ENCODE assay signal across 1 fruit fly cellular context in the genomic region with DNA sequence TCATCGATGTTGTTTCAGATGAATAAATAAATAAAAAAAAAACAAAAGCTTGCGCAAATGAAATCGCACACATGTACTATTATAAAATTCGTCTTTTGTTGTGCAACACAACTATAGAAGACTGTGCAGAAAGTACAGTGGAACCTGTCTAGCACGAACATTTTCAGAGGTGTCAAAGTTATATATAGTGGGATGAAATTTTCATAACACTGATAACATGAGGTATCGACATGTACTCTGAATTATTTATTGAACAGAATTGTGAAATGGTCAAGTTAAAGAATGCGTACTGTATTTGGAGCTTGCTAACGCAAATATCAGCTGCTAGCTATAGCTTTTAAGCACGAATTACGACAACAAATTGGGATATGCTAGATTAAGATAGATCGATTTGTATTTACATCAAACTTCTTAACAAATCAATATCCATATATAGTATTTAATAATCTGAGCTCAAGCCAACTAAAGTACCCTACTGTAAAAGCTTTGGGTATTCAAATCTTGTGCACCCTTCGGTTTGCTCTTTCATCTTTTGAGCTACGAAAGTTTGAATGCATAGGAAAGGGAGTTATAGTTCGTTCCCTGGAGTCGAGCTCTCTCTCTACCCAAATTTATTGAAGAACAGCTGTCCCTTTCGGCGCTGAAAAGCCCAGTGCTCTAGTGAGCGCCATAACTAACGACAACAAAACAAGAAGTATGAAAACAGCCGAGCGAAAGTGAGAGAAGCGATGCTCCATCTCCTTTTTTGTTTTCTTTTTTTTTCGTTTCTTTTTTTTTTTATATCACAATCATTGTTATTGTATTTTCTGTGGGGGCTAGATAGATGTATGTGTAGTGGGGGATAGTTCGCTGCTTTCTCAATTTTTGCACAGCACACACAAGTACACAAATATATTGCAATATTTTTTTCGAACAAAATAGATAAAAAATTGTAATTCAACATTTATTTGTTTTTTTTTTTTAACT.
TF ChIP-seq lines count a peak whose summit lies in the region.

No protein-coding gene starts in this region.

TF ChIP-seq in whole organism, embryonic, 481 proteins besides CTCF, POLR2A, EP300 and RAD21 (continued from another document):
- peak; percentile 87 for TF ChIP-seq fu2 (GFP tag; optimal IDR thresholded peaks at IDR 0.05; lab: Kevin White, UChicago)
- no peak for TF ChIP-seq Doc3 (GFP tag; IDR thresholded peaks at IDR 0.05; lab: Robert Waterston, UW; ENCODE audit: partially characterized antibody)
- no peak for TF ChIP-seq inv (GFP tag; IDR thresholded peaks at IDR 0.05; lab: Robert Waterston, UW; ENCODE audit: partially characterized antibody)
- TF ChIP-seq gt (GFP tag; IDR thresholded peaks at IDR 0.05; lab: Robert Waterston, UW): no peak; the same call in 1 of the 2 replicates
- peak; percentile 82 for TF ChIP-seq CHES-1-like (GFP tag; optimal IDR thresholded peaks at IDR 0.05; lab: Kevin White, UChicago)
- TF ChIP-seq CG3065 (GFP tag; optimal IDR thresholded peaks at IDR 0.05; lab: Kevin White, UChicago): peak; percentile 62
- TF ChIP-seq tio (GFP tag; optimal IDR thresholded peaks at IDR 0.05; lab: Kevin White, UChicago): peak; percentile 85
- peak; percentile 95 for TF ChIP-seq vvl (GFP tag; IDR thresholded peaks at IDR 0.05; lab: Robert Waterston, UW)
- peak; percentile 60 for TF ChIP-seq sima (GFP tag; optimal IDR thresholded peaks at IDR 0.05; lab: Kevin White, UChicago)
- peak; percentile 83 for TF ChIP-seq Nf-YA (GFP tag; IDR thresholded peaks at IDR 0.05; lab: Robert Waterston, UW)
- TF ChIP-seq CG12104 (GFP tag; optimal IDR thresholded peaks at IDR 0.05; lab: Kevin White, UChicago): peak; percentile 75
- peak; percentile 60; the same call in 1 of the 2 replicates for TF ChIP-seq ham (GFP tag; IDR thresholded peaks at IDR 0.05; lab: Robert Waterston, UW)
- TF ChIP-seq E2f2 (GFP tag; IDR thresholded peaks at IDR 0.05; lab: Robert Waterston, UW): peak; percentile 65
- TF ChIP-seq crol (GFP tag; IDR thresholded peaks at IDR 0.05; lab: Robert Waterston, UW): 0 out of 2 replicates have a peak, but pooled peaks have one; percentile 31
- peak; percentile 88 for TF ChIP-seq CG10209 (GFP tag; optimal IDR thresholded peaks at IDR 0.05; lab: Kevin White, UChicago)
- TF ChIP-seq CG16779 (GFP tag; IDR thresholded peaks at IDR 0.05; lab: Robert Waterston, UW): peak; percentile 94
- TF ChIP-seq her (GFP tag; optimal IDR thresholded peaks at IDR 0.05; lab: Kevin White, UChicago): peak; percentile 85
- peak; percentile 82 for TF ChIP-seq Side (GFP tag; optimal IDR thresholded peaks at IDR 0.05; lab: Kevin White, UChicago)
- no peak for TF ChIP-seq hkb (optimal IDR thresholded peaks at IDR 0.05; lab: Kevin White, UChicago)
- TF ChIP-seq hkb (GFP tag; IDR thresholded peaks at IDR 0.05; lab: Robert Waterston, UW): peak; percentile 89
- no peak for TF ChIP-seq cad (GFP tag; optimal IDR thresholded peaks at IDR 0.05; lab: Kevin White, UChicago)
- TF ChIP-seq hth (optimal IDR thresholded peaks at IDR 0.05; lab: Kevin White, UChicago): no peak
- peak; percentile 92 for TF ChIP-seq tap (tag; optimal IDR thresholded peaks at IDR 0.05; lab: Kevin White, UChicago)
- TF ChIP-seq CG17829 (tag; optimal IDR thresholded peaks at IDR 0.05; lab: Kevin White, UChicago): peak; percentile 77
- peak; percentile 94 for TF ChIP-seq ci (GFP tag; IDR thresholded peaks at IDR 0.05; lab: Robert Waterston, UW)
- peak; percentile 69 for TF ChIP-seq CG10321 (GFP tag; IDR thresholded peaks at IDR 0.05; lab: Robert Waterston, UW)
- no peak for TF ChIP-seq Kr (GFP tag; optimal IDR thresholded peaks at IDR 0.05; lab: Kevin White, UChicago)
- peak; percentile 92 for TF ChIP-seq Dip3 (GFP tag; optimal IDR thresholded peaks at IDR 0.05; lab: Kevin White, UChicago)
- no peak for TF ChIP-seq fru (optimal IDR thresholded peaks at IDR 0.05; lab: Kevin White, UChicago)
- TF ChIP-seq gsb-n (tag; optimal IDR thresholded peaks at IDR 0.05; lab: Kevin White, UChicago): peak; percentile 49
- TF ChIP-seq CG7271 (tag; optimal IDR thresholded peaks at IDR 0.05; lab: Kevin White, UChicago): no peak
TF ChIP-seq in whole organism, embryonic: peak in this region for 402.
